Worm (Caenorhabditis elegans): Measurements from ENCODE around the gene cyp-33D3.

The cyp-33D3 gene

DNA sequence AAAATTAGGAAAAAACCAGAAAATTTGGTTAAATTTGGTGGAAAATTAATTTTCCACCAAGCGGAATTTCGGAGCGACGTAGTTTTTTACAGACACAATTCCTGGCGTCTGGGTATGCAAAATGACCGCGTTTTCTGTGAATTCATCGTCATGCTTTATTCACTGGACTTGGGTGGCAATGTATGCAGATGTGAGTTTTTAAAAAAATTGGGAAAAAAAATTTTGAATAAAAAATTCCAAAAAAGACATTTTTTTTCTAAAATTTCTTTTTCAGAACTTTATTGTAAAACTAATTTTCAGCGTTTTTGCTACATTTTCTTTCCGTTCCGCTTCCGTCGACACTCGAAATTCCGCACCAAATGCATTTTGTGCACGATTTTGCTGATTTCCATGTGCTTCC, 25.7 kb downstream of the cyp-33D3 start, which contains the start of gene C54E10.7:
TSS of gene C54E10.7 (plus strand) at position 301 of the 400 bp plus-strand sequence.
- TF ChIP-seq lin-26 (GFP tag; IDR thresholded peaks at IDR 0.05): no peak
- TF ChIP-seq aptf-2 (GFP tag; conservative IDR thresholded peaks at IDR 0.05): no peak
- TF ChIP-seq F52B5.7 (tag; optimal IDR thresholded peaks at IDR 0.05): no peak
- TF ChIP-seq gei-17 (GFP tag; optimal IDR thresholded peaks at IDR 0.05): no peak
- no peak for TF ChIP-seq chd-7 (tag; optimal IDR thresholded peaks at IDR 0.05)
- no peak for TF ChIP-seq nhr-80 (tag; optimal IDR thresholded peaks at IDR 0.05)
- TF ChIP-seq unc-130 (GFP tag; optimal IDR thresholded peaks at IDR 0.05): no peak
- TF ChIP-seq hmg-1.2 (GFP tag; IDR thresholded peaks at IDR 0.05): no peak
- no peak for TF ChIP-seq ztf-3 (GFP tag; optimal IDR thresholded peaks at IDR 0.05)
- no peak for TF ChIP-seq F23B12.7 (tag; optimal IDR thresholded peaks at IDR 0.05; ENCODE audit: insufficient read depth)
- TF ChIP-seq D2030.7 (GFP tag; IDR thresholded peaks at IDR 0.05): no peak
- no peak for TF ChIP-seq zim-3 (tag; optimal IDR thresholded peaks at IDR 0.05)
- TF ChIP-seq nhr-179 (tag; optimal IDR thresholded peaks at IDR 0.05): no peak
- no peak for TF ChIP-seq mcd-1 (GFP tag; IDR thresholded peaks at IDR 0.05)
- TF ChIP-seq Y53F4B.3 (GFP tag; IDR thresholded peaks at IDR 0.05): no peak
- no peak for TF ChIP-seq ztf-18 (tag; optimal IDR thresholded peaks at IDR 0.05)
- TF ChIP-seq K11D2.4 (GFP tag; IDR thresholded peaks at IDR 0.05): no peak
- TF ChIP-seq nhr-27 (tag; optimal IDR thresholded peaks at IDR 0.05): no peak
- TF ChIP-seq repo-1 (tag; optimal IDR thresholded peaks at IDR 0.05): no peak

- TF ChIP-seq Y53F4B.3 (GFP tag; IDR thresholded peaks at IDR 0.05) (no peak), sea-2 (GFP tag; IDR thresholded peaks at IDR 0.05) (no peak)
Observed at ce11 chrV:18810705-18811104, 26.3 kb downstream of the cyp-33D3 start, which contains the start of gene C54E10.3. TSS of gene C54E10.3 (plus strand) at chrV:18811005.

ce11 chrV:18808621-18809020, 28.4 kb downstream of the cyp-33D3 start, which contains the start of gene C54E10.6:
TSS of gene C54E10.6 (minus strand) at chrV:18808729.
- TF ChIP-seq athp-1 (tag; optimal IDR thresholded peaks at IDR 0.05) (no peak), zfh-2 (GFP tag; conservative IDR thresholded peaks at IDR 0.05) (0 out of 2 replicates have a peak, but pooled peaks have one; percentile 38), sptf-2 (GFP tag; optimal IDR thresholded peaks at IDR 0.05) (no peak), hmg-1.2 (GFP tag; IDR thresholded peaks at IDR 0.05) (peak; percentile 63; the same call in 1 of the 2 replicates)

- TF ChIP-seq bed-2 (GFP tag; IDR thresholded peaks at IDR 0.05): no peak
- TF ChIP-seq C06A6.2 (GFP tag; conservative IDR thresholded peaks at IDR 0.05): no peak
- TF ChIP-seq tbx-9 (tag; optimal IDR thresholded peaks at IDR 0.05; ENCODE audit: borderline replicate concordance): no peak
- TF ChIP-seq bed-1 (GFP tag; IDR thresholded peaks at IDR 0.05): no peak
- TF ChIP-seq ceh-91 (GFP tag; IDR thresholded peaks at IDR 0.05): no peak
- TF ChIP-seq athp-1 (tag; optimal IDR thresholded peaks at IDR 0.05): no peak
- no peak for TF ChIP-seq egl-18 (GFP tag; IDR thresholded peaks at IDR 0.05)
- TF ChIP-seq ceh-79 (tag; optimal IDR thresholded peaks at IDR 0.05): no peak
- TF ChIP-seq snpc-3.4 (tag; optimal IDR thresholded peaks at IDR 0.05): no peak
Observed at ce11 chrV:18806409-18806808, 30.6 kb downstream of the cyp-33D3 start, which contains the start of gene sri-10. TSS of gene sri-10 (minus strand) at chrV:18806509.

- no peak for TF ChIP-seq sptf-2 (GFP tag; optimal IDR thresholded peaks at IDR 0.05)
- TF ChIP-seq athp-1 (tag; optimal IDR thresholded peaks at IDR 0.05): no peak
- no peak for TF ChIP-seq hsf-1 (GFP tag; IDR thresholded peaks at IDR 0.05)
- no peak for TF ChIP-seq mxl-1 (tag; optimal IDR thresholded peaks at IDR 0.05)
- no peak for TF ChIP-seq T26A5.8 (tag; optimal IDR thresholded peaks at IDR 0.05)
- no peak for TF ChIP-seq egl-44 (GFP tag; IDR thresholded peaks at IDR 0.05)
- TF ChIP-seq madf-3 (GFP tag; IDR thresholded peaks at IDR 0.05): no peak
- no peak for TF ChIP-seq snpc-1.1 (tag; optimal IDR thresholded peaks at IDR 0.05; ENCODE audit: insufficient read depth)
- no peak for TF ChIP-seq ztf-22 (GFP tag; optimal IDR thresholded peaks at IDR 0.05)
- no peak for TF ChIP-seq xnd-1 (tag; optimal IDR thresholded peaks at IDR 0.05)
Observed at ce11 chrV:18803260-18803659, 33.8 kb downstream of the cyp-33D3 start, which contains the start of gene C54E10.10. TSS of gene C54E10.10 (minus strand) at chrV:18803360.

Data from whole organism, young adult.